Worm (Caenorhabditis elegans): ENCODE data around the gene zig-6.

zig-6 gene

ce11 chrX:5208831-5209230 is 20.0 kb upstream of the zig-6 start:
- TF ChIP-seq ceh-40 (GFP tag; IDR thresholded peaks at IDR 0.05): no peak

DNA sequence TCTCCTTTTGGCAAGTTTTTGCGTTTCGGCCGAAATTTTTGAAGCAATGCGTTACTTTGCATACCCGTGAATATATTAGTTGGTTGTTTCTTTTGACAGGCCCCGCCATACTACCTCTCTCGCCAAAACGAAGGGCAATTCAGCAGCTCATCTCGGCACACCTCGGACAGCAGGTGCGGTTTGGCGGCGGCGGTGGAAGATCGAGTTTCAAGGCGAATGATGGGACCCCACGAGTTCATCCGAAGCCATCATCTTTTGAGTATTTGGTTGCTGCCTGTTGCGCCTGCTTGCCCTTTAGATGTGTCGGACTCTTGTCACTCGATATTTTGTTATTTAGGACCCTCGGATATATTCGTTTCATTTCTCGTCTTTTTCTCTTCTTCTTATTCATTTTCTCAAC is 19.4 kb upstream of the zig-6 start:
- TF ChIP-seq K11D2.4 (GFP tag; IDR thresholded peaks at IDR 0.05): no peak
- peak; percentile 81 for TF ChIP-seq zfh-2 (GFP tag; conservative IDR thresholded peaks at IDR 0.05)
- no peak for TF ChIP-seq madf-3 (GFP tag; IDR thresholded peaks at IDR 0.05)
- no peak for TF ChIP-seq nhr-27 (tag; optimal IDR thresholded peaks at IDR 0.05)
- TF ChIP-seq ceh-40 (GFP tag; IDR thresholded peaks at IDR 0.05): no peak
- TF ChIP-seq aptf-3 (GFP tag; IDR thresholded peaks at IDR 0.05): no peak
- TF ChIP-seq unc-62 (GFP tag; optimal IDR thresholded peaks at IDR 0.05): no peak
- TF ChIP-seq T07F8.4 (tag; optimal IDR thresholded peaks at IDR 0.05): no peak
- TF ChIP-seq F57A8.1 (GFP tag; optimal IDR thresholded peaks at IDR 0.05): no peak
- no peak for TF ChIP-seq mcd-1 (GFP tag; IDR thresholded peaks at IDR 0.05)
- TF ChIP-seq nhr-80 (tag; optimal IDR thresholded peaks at IDR 0.05): no peak
- no peak for TF ChIP-seq efl-1 (GFP tag; optimal IDR thresholded peaks at IDR 0.05)
- no peak for TF ChIP-seq snpc-1.1 (tag; optimal IDR thresholded peaks at IDR 0.05; ENCODE audit: insufficient read depth)
- no peak for TF ChIP-seq snpc-3.4 (tag; optimal IDR thresholded peaks at IDR 0.05)
- peak; percentile 0 for TF ChIP-seq chd-7 (tag; optimal IDR thresholded peaks at IDR 0.05)
- 0 out of 2 replicates have a peak, but pooled peaks have one; percentile 11 for TF ChIP-seq nfyb-1 (GFP tag; IDR thresholded peaks at IDR 0.05)
- TF ChIP-seq somi-1 (GFP tag; optimal IDR thresholded peaks at IDR 0.05): no peak

ce11 chrX:5207819-5208218 is 18.9 kb upstream of the zig-6 start:
- TF ChIP-seq rcor-1 (GFP tag; IDR thresholded peaks at IDR 0.05) (no peak), nhr-80 (tag; optimal IDR thresholded peaks at IDR 0.05) (peak; percentile 1), unc-62 (GFP tag; optimal IDR thresholded peaks at IDR 0.05) (no peak), tbp1 (GFP tag; optimal IDR thresholded peaks at IDR 0.05) (no peak)

DNA sequence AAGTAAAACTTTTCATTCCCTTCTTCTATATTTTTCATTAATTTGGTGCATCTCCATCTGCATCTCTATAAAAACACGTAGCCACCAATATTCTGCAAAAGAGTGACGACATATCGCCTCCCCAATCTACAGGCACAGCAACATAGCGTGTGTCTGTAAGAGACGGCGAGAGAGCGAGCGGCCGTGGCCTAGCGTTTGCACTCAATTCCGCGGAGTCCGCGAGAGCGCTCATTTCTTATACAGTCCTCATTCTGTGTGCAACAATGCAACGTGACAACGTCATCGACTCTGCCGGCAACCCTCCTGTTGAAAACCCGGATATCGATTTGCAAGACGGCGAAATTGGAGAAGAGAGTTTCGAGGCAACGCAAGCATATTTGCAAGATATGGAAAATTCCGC is 16.7 kb upstream of the zig-6 start, which contains the start of gene H28G03.2:
Gene H28G03.2 (plus strand): TSS at position 200 of the 400 bp plus-strand sequence.
- TF ChIP-seq lsy-27 (tag; optimal IDR thresholded peaks at IDR 0.05; ENCODE audit: borderline replicate concordance, insufficient read depth) (no peak), lin-35 (GFP tag; optimal IDR thresholded peaks at IDR 0.05) (no peak), F39B2.1 (GFP tag; IDR thresholded peaks at IDR 0.05) (no peak), atf-7 (tag; optimal IDR thresholded peaks at IDR 0.05) (no peak), F23B12.7 (tag; optimal IDR thresholded peaks at IDR 0.05; ENCODE audit: insufficient read depth) (no peak), aptf-2 (GFP tag; conservative IDR thresholded peaks at IDR 0.05) (no peak), T26A5.8 (tag; optimal IDR thresholded peaks at IDR 0.05) (no peak), pbrm-1 (GFP tag; IDR thresholded peaks at IDR 0.05) (no peak), fkh-3 (tag; optimal IDR thresholded peaks at IDR 0.05) (no peak), somi-1 (GFP tag; optimal IDR thresholded peaks at IDR 0.05) (no peak), nhr-80 (tag; optimal IDR thresholded peaks at IDR 0.05) (peak; percentile 39), akir-1 (GFP tag; optimal IDR thresholded peaks at IDR 0.05) (no peak), dox-1 (GFP tag; IDR thresholded peaks at IDR 0.05) (peak; percentile 52), hrde-1 (tag; optimal IDR thresholded peaks at IDR 0.05; ENCODE audit: borderline replicate concordance) (no peak), F22D6.2 (tag; optimal IDR thresholded peaks at IDR 0.05) (no peak), attf-5 (GFP tag; optimal IDR thresholded peaks at IDR 0.05) (peak; percentile 29), zfh-2 (GFP tag; conservative IDR thresholded peaks at IDR 0.05) (peak; percentile 82), ceh-79 (tag; optimal IDR thresholded peaks at IDR 0.05) (no peak), mxl-1 (tag; optimal IDR thresholded peaks at IDR 0.05) (no peak), snpc-1.1 (tag; optimal IDR thresholded peaks at IDR 0.05; ENCODE audit: insufficient read depth) (no peak), hmg-1.2 (GFP tag; IDR thresholded peaks at IDR 0.05) (peak; percentile 59; the same call in 1 of the 2 replicates), snpc-1.3 (tag; optimal IDR thresholded peaks at IDR 0.05; ENCODE audit: insufficient read depth) (no peak), snpc-3.4 (tag; optimal IDR thresholded peaks at IDR 0.05) (no peak), ceh-27 (GFP tag; optimal IDR thresholded peaks at IDR 0.05) (peak; percentile 40), madf-8 (GFP tag; conservative IDR thresholded peaks at IDR 0.05) (no peak), C17E4.6 (GFP tag; IDR thresholded peaks at IDR 0.05) (no peak), efl-1 (GFP tag; optimal IDR thresholded peaks at IDR 0.05) (no peak), K12H6.12 (tag; optimal IDR thresholded peaks at IDR 0.05) (no peak)
